Fruit fly (Drosophila melanogaster) whole organism, adult: ENCODE results near the gene Tspo.

ENCODE experiments used
- CG1620 ChIP-seq: fragments of 200-800 bp; sonication (Bioruptor generic); optimal IDR thresholded peaks from 2 replicates; lab custom pipeline; 2016; ENCODE audit warnings: missing biosample characterization, missing genetic modification characterization
- CG33017 ChIP-seq: fragments of 200-800 bp; sonication (Bioruptor generic); optimal IDR thresholded peaks from 2 replicates; lab custom pipeline; 2018; ENCODE audit warnings: missing biosample characterization, mild to moderate bottlenecking, missing genetic modification characterization, moderate library complexity
- CG7045 ChIP-seq: fragments of 200-800 bp; sonication (Bioruptor generic); optimal IDR thresholded peaks from 2 replicates; lab custom pipeline; 2017; ENCODE audit warnings: missing biosample characterization, mild to moderate bottlenecking, missing genetic modification characterization
- CG7101 ChIP-seq: fragments of 200-800 bp; sonication (Bioruptor generic); optimal IDR thresholded peaks from 2 replicates; lab custom pipeline; 2018; ENCODE audit warnings: missing biosample characterization, mild to moderate bottlenecking, missing genetic modification characterization, moderate library complexity
- Clk ChIP-seq: fragments of 200-800 bp; sonication (Bioruptor generic); optimal IDR thresholded peaks from 2 replicates; lab custom pipeline; 2017; ENCODE audit warnings: missing biosample characterization, missing genetic modification characterization
- Mnt ChIP-seq: fragments of 200-800 bp; sonication (Bioruptor generic); optimal IDR thresholded peaks from 2 replicates; lab custom pipeline; 2016; ENCODE audit warnings: missing biosample characterization, mild to moderate bottlenecking, missing genetic modification characterization
- bab1 ChIP-seq: fragments of 200-800 bp; sonication (Bioruptor generic); optimal IDR thresholded peaks from 3 replicates; lab custom pipeline; 2019; ENCODE audit warnings: missing biosample characterization, mild to moderate bottlenecking, missing genetic modification characterization, moderate library complexity
- cnc ChIP-seq, 2 experiments: fragments of >200 bp; optimal IDR thresholded peaks; 2 replicates each; lab custom pipeline; 2017
- pad ChIP-seq: fragments of 200-800 bp; sonication (Bioruptor generic); optimal IDR thresholded peaks from 3 replicates; lab custom pipeline; 2017; ENCODE audit warnings: missing biosample characterization, missing genetic modification characterization, mild to moderate bottlenecking, moderate library complexity, missing genetic modification reagents

dm6 chr2L:574226-574625 lies 14.8 kb downstream of the Tspo start, which contains the start of the genes Ipk2 and cold:
- peak; percentile 86 for TF ChIP-seq bab1 (GFP tag; lab: Kevin White, UChicago)
- no peak for TF ChIP-seq cnc (optimal IDR thresholded peaks at IDR 0.05; lab: Kevin White, UChicago)
- TF ChIP-seq pad (GFP tag; lab: Kevin White, UChicago): peak; percentile 83
- TF ChIP-seq CG7101 (tag; lab: Kevin White, UChicago): peak; percentile 86
- TF ChIP-seq CG33017: peak; percentile 64
- TF ChIP-seq Mnt: peak; percentile 83
- TF ChIP-seq Clk: peak; percentile 83
- peak; percentile 93 for TF ChIP-seq CG1620
- TF ChIP-seq CG7045 (GFP tag; lab: Kevin White, UChicago): peak; percentile 82
